Fruit fly (Drosophila melanogaster) whole organism, embryonic: ENCODE data around the gene CG6149.

Source experiments
- Bdp1 ChIP-seq: fragments of 200-800 bp; sonication (Bioruptor generic); optimal IDR thresholded peaks from 3 replicates; lab custom pipeline; 2016; ENCODE audit warnings: missing biosample characterization, missing genetic modification characterization
- Blimp-1 ChIP-seq: fragments of 200-800 bp; sonication (Bioruptor generic); optimal IDR thresholded peaks from 3 replicates; lab custom pipeline; 2018; ENCODE audit warnings: missing biosample characterization, missing genetic modification characterization, mild to moderate bottlenecking, moderate library complexity, missing genetic modification reagents
- CG10366 ChIP-seq: fragments of 200-800 bp; sonication (Bioruptor generic); IDR thresholded peaks from 2 replicates; pipeline ENCODE4 v1.3.6; 2022; ENCODE audit warnings: missing biosample characterization, missing genetic modification characterization
- CG10543 ChIP-seq: fragments of 200-800 bp; sonication (Bioruptor generic); optimal IDR thresholded peaks from 3 replicates; lab custom pipeline; 2017; ENCODE audit warnings: missing biosample characterization, mild to moderate bottlenecking, missing genetic modification characterization, moderate library complexity
- CG11093 ChIP-seq: fragments of 200-800 bp; sonication (Bioruptor generic); IDR thresholded peaks from 3 replicates; pipeline ENCODE4 v1.3.6; 2022; ENCODE audit warnings: missing biosample characterization, missing genetic modification characterization
- CG11456 ChIP-seq: fragments of 200-800 bp; sonication (Bioruptor generic); IDR thresholded peaks from 3 replicates; pipeline ENCODE4 v1.3.6; 2022; ENCODE audit warnings: missing biosample characterization, missing genetic modification characterization
- CG11504 ChIP-seq: fragments of 200-800 bp; sonication (Bioruptor generic); optimal IDR thresholded peaks from 3 replicates; lab custom pipeline; 2019; ENCODE audit warnings: missing biosample characterization, mild to moderate bottlenecking, missing genetic modification characterization, moderate library complexity
- CG11723 ChIP-seq: fragments of 200-800 bp; sonication (Bioruptor generic); optimal IDR thresholded peaks from 2 replicates; lab custom pipeline; 2017; ENCODE audit warnings: missing biosample characterization, mild to moderate bottlenecking, missing genetic modification characterization
- CG12391 ChIP-seq: fragments of 200-800 bp; sonication (Bioruptor generic); optimal IDR thresholded peaks from 3 replicates; lab custom pipeline; 2018; ENCODE audit warnings: missing biosample characterization, mild to moderate bottlenecking, missing genetic modification characterization, moderate library complexity
- CG14050 ChIP-seq: fragments of 200-800 bp; sonication (Bioruptor generic); IDR thresholded peaks from 3 replicates; pipeline ENCODE4 v1.3.6; 2022; ENCODE audit warnings: missing biosample characterization, missing genetic modification characterization
- CG14710 ChIP-seq: fragments of 200-800 bp; sonication (Bioruptor generic); optimal IDR thresholded peaks from 3 replicates; lab custom pipeline; 2019; ENCODE audit warnings: missing biosample characterization, mild to moderate bottlenecking, missing genetic modification characterization, moderate library complexity
- CG15601 ChIP-seq: fragments of 200-800 bp; sonication (Bioruptor generic); optimal IDR thresholded peaks from 3 replicates; lab custom pipeline; 2019; ENCODE audit warnings: missing biosample characterization, mild to moderate bottlenecking, missing genetic modification characterization, moderate library complexity
- CG17361 ChIP-seq: fragments of 200-800 bp; sonication (Bioruptor generic); IDR thresholded peaks from 3 replicates; pipeline ENCODE4 v1.3.6; 2022; ENCODE audit warnings: missing biosample characterization, missing genetic modification characterization
- CG17385 ChIP-seq: fragments of 200-800 bp; sonication (Bioruptor generic); optimal IDR thresholded peaks from 3 replicates; lab custom pipeline; 2018; ENCODE audit warnings: missing biosample characterization, mild to moderate bottlenecking, missing genetic modification characterization
- CG17568 ChIP-seq: fragments of 200-800 bp; sonication (Bioruptor generic); optimal IDR thresholded peaks from 2 replicates; lab custom pipeline; 2018; ENCODE audit warnings: missing biosample characterization, mild to moderate bottlenecking, missing genetic modification characterization, moderate library complexity
- CG18262 ChIP-seq: fragments of 200-800 bp; optimal IDR thresholded peaks from 3 replicates; lab custom pipeline; 2019; ENCODE audit warnings: missing biosample characterization, mild to moderate bottlenecking, missing genetic modification characterization, moderate library complexity
- CG32767 ChIP-seq: fragments of 200-800 bp; sonication (Bioruptor generic); IDR thresholded peaks from 2 replicates; pipeline ENCODE4 v1.3.6; 2022; ENCODE audit warnings: missing biosample characterization, missing genetic modification characterization
- CG3407 ChIP-seq: fragments of 200-800 bp; sonication (Bioruptor generic); optimal IDR thresholded peaks from 2 replicates; lab custom pipeline; 2018; ENCODE audit warnings: missing biosample characterization, mild to moderate bottlenecking, missing genetic modification characterization
- CG42726 ChIP-seq: fragments of 200-800 bp; sonication (Bioruptor generic); IDR thresholded peaks from 2 replicates; pipeline ENCODE4 v1.3.6; 2022; ENCODE audit warnings: missing biosample characterization, missing genetic modification characterization; ENCODE audit not compliant: partially characterized antibody
- CG4707 ChIP-seq: fragments of 200-800 bp; sonication (Bioruptor generic); optimal IDR thresholded peaks from 2 replicates; lab custom pipeline; 2018; ENCODE audit warnings: missing biosample characterization, mild to moderate bottlenecking, missing genetic modification characterization, moderate library complexity
- CG7372 ChIP-seq: fragments of 200-800 bp; sonication (Bioruptor generic); IDR thresholded peaks from 2 replicates; pipeline ENCODE4 v1.3.6; 2022; ENCODE audit warnings: missing biosample characterization, missing genetic modification characterization
- Dad ChIP-seq: fragments of 200-800 bp; sonication (Bioruptor generic); optimal IDR thresholded peaks from 3 replicates; lab custom pipeline; 2016; ENCODE audit warnings: missing biosample characterization, missing genetic modification characterization
- Dref ChIP-seq: fragments of 200-800 bp; sonication (Bioruptor generic); IDR thresholded peaks from 2 replicates; pipeline ENCODE4 v1.3.6; 2022; ENCODE audit warnings: missing biosample characterization, missing genetic modification characterization
- Eip74EF ChIP-seq, 2 experiments: fragments of 200-800 bp in 1 of 2; fragments of >200 bp in 1 of 2; sonication (Bioruptor generic) in 1 of 2; optimal IDR thresholded peaks; 2 replicates each; lab custom pipeline; 2017 to 2019; ENCODE audit warnings: missing biosample characterization in 2 of 2, missing genetic modification characterization in 2 of 2, mild to moderate bottlenecking in 1 of 2, moderate library complexity in 1 of 2
- HLHmδ ChIP-seq: fragments of 200-800 bp; sonication (Bioruptor generic); optimal IDR thresholded peaks from 2 replicates; lab custom pipeline; 2018; ENCODE audit warnings: missing biosample characterization, mild to moderate bottlenecking, missing genetic modification characterization, moderate library complexity
- MBD-R2 ChIP-seq: fragments of 200-800 bp; sonication (Bioruptor generic); IDR thresholded peaks from 2 replicates; pipeline ENCODE4 v1.3.6; 2022; ENCODE audit warnings: missing biosample characterization, missing genetic modification characterization
- NC2β ChIP-seq: fragments of 200-800 bp; sonication (Bioruptor generic); optimal IDR thresholded peaks from 2 replicates; lab custom pipeline; 2016; ENCODE audit warnings: missing biosample characterization, missing genetic modification characterization
- NK7.1 ChIP-seq: fragments of 200-800 bp; sonication (Bioruptor generic); optimal IDR thresholded peaks from 3 replicates; lab custom pipeline; 2016; ENCODE audit warnings: missing biosample characterization, missing genetic modification characterization
- Neu2 ChIP-seq: fragments of 200-800 bp; sonication (Bioruptor generic); optimal IDR thresholded peaks from 3 replicates; lab custom pipeline; 2016; ENCODE audit warnings: missing biosample characterization, missing genetic modification characterization, borderline replicate concordance
- Scr ChIP-seq: fragments of 200-800 bp; sonication (Bioruptor generic); IDR thresholded peaks from 2 replicates; pipeline ENCODE4 v1.3.6; 2022; ENCODE audit warnings: missing biosample characterization, missing genetic modification characterization; ENCODE audit not compliant: partially characterized antibody
- Ssrp ChIP-seq: fragments of 200-800 bp; sonication (Bioruptor generic); optimal IDR thresholded peaks from 2 replicates; lab custom pipeline; 2018; ENCODE audit warnings: missing biosample characterization, mild to moderate bottlenecking, missing genetic modification characterization, moderate library complexity
- Taf1 ChIP-seq: fragments of 200-800 bp; sonication (Bioruptor generic); IDR thresholded peaks from 2 replicates; pipeline ENCODE4 v1.3.6; 2022; ENCODE audit warnings: missing biosample characterization, missing genetic modification characterization
- ac ChIP-seq: fragments of 200-800 bp; sonication (Bioruptor generic); optimal IDR thresholded peaks from 3 replicates; lab custom pipeline; 2017; ENCODE audit warnings: missing biosample characterization, mild to moderate bottlenecking, missing genetic modification characterization
- chif ChIP-seq, 2 experiments: fragments of 200-800 bp; sonication (Bioruptor generic); optimal IDR thresholded peaks; 3 replicates each; lab custom pipeline; 2016; ENCODE audit warnings: missing biosample characterization in 2 of 2, missing genetic modification characterization in 2 of 2
- croc ChIP-seq: fragments of 200-800 bp; sonication (Bioruptor generic); conservative IDR thresholded peaks from 3 replicates; pipeline ENCODE4 v1.3.6; 2022; ENCODE audit warnings: missing biosample characterization, missing genetic modification characterization
- dimm ChIP-seq: fragments of 200-800 bp; sonication (Bioruptor generic); IDR thresholded peaks from 2 replicates; pipeline ENCODE4 v1.3.6; 2022; ENCODE audit warnings: missing biosample characterization, missing genetic modification characterization
- dmrt11E ChIP-seq: fragments of 200-800 bp; sonication (Bioruptor generic); optimal IDR thresholded peaks from 3 replicates; lab custom pipeline; 2018; ENCODE audit warnings: missing biosample characterization, mild to moderate bottlenecking, missing genetic modification characterization, moderate library complexity
- eve ChIP-seq, 2 experiments: fragments of >200 bp; optimal IDR thresholded peaks; 2 replicates each; lab custom pipeline; 2017; ENCODE audit warnings: missing biosample characterization in 2 of 2, missing genetic modification characterization in 2 of 2
- ind ChIP-seq: fragments of 200-800 bp; sonication (Bioruptor generic); optimal IDR thresholded peaks from 3 replicates; lab custom pipeline; 2016; ENCODE audit warnings: missing biosample characterization, missing genetic modification characterization
- kah ChIP-seq: fragments of 200-800 bp; sonication (Bioruptor generic); optimal IDR thresholded peaks from 2 replicates; lab custom pipeline; 2018; ENCODE audit warnings: missing biosample characterization, mild to moderate bottlenecking, missing genetic modification characterization
- kay ChIP-seq: fragments of 200-800 bp; sonication (Bioruptor generic); optimal IDR thresholded peaks from 2 replicates; lab custom pipeline; 2016; ENCODE audit warnings: missing biosample characterization, missing genetic modification characterization
- lov ChIP-seq, 2 experiments: fragments of 200-800 bp in 1 of 2; fragments of >200 bp in 1 of 2; sonication (Bioruptor generic) in 1 of 2; IDR thresholded peaks in 1 of 2; optimal IDR thresholded peaks in 1 of 2; 2 replicates in 1 of 2; 3 replicates in 1 of 2; pipeline versions ENCODE4 v1.3.6 to Lab custom; 2017 to 2022; ENCODE audit warnings: missing biosample characterization in 1 of 2, missing genetic modification characterization in 1 of 2
- pros ChIP-seq: fragments of 200-800 bp; sonication (Bioruptor generic); optimal IDR thresholded peaks from 3 replicates; lab custom pipeline; 2019; ENCODE audit warnings: missing biosample characterization, mild to moderate bottlenecking, missing genetic modification characterization, moderate library complexity
- ranshi ChIP-seq: fragments of 200-800 bp; sonication (Bioruptor generic); IDR thresholded peaks from 2 replicates; pipeline ENCODE4 v1.3.6; 2022; ENCODE audit warnings: missing biosample characterization, missing genetic modification characterization
- seq ChIP-seq: fragments of 200-800 bp; sonication (Bioruptor generic); IDR thresholded peaks from 2 replicates; pipeline ENCODE4 v1.3.6; 2022; ENCODE audit warnings: missing biosample characterization, missing genetic modification characterization
- sqz ChIP-seq: fragments of 200-800 bp; sonication (Bioruptor generic); optimal IDR thresholded peaks from 3 replicates; lab custom pipeline; 2018; ENCODE audit warnings: missing biosample characterization, mild to moderate bottlenecking, missing genetic modification characterization
- tgo ChIP-seq: fragments of 200-800 bp; sonication (Bioruptor generic); IDR thresholded peaks from 3 replicates; pipeline ENCODE4 v1.3.6; 2022; ENCODE audit warnings: missing biosample characterization, missing genetic modification characterization
- tin ChIP-seq: fragments of 200-800 bp; sonication (Bioruptor generic); optimal IDR thresholded peaks from 3 replicates; lab custom pipeline; 2016; ENCODE audit warnings: missing biosample characterization, missing genetic modification characterization
- tio ChIP-seq: fragments of 200-800 bp; sonication (Bioruptor generic); optimal IDR thresholded peaks from 2 replicates; lab custom pipeline; 2017; ENCODE audit warnings: missing biosample characterization, missing genetic modification characterization, inconsistent platforms
- vfl ChIP-seq: fragments of 200-800 bp; sonication (Bioruptor generic); optimal IDR thresholded peaks from 2 replicates; lab custom pipeline; 2016; ENCODE audit warnings: missing biosample characterization, missing genetic modification characterization

Gene CG6149

DNA sequence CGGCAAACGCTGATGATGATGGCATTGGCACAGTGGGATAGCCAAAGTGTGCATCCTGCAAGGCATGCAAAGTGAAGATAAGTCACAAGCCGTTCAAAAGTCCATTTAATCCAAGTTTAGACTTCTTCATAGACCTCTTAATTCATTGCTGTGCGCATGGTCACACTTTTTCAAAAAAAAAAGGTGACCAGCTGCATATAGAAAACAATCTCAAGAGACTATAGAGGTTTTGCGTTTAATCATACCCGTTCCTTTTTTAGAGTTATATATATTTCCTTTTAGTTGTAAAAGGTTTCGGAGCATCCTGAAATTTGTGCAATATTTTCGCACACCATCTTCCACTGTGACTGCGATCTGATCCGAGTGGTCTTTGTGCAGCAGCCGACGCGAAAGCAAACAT is 20.8 kb downstream of the CG6149 start (continued):
- peak; percentile 27 for TF ChIP-seq Ssrp (tag; lab: Kevin White, UChicago)
- TF ChIP-seq CG11093 (GFP tag; lab: Robert Waterston, UW) = no peak
- no peak for TF ChIP-seq HLHmδ (GFP tag; lab: Kevin White, UChicago)
- TF ChIP-seq CG14050 (GFP tag; lab: Robert Waterston, UW) = no peak
- TF ChIP-seq croc = no peak
- TF ChIP-seq NC2β (GFP tag; lab: Kevin White, UChicago) = no peak
- no peak for TF ChIP-seq ind (GFP tag; lab: Kevin White, UChicago)
- TF ChIP-seq CG3407 = no peak
- TF ChIP-seq CG42726 (GFP tag; lab: Robert Waterston, UW) = no peak
- peak; percentile 37 for TF ChIP-seq sqz (GFP tag; lab: Kevin White, UChicago)
- TF ChIP-seq CG7372 (GFP tag; lab: Robert Waterston, UW) = no peak
- no peak for TF ChIP-seq CG17568 (GFP tag; lab: Kevin White, UChicago)
- TF ChIP-seq MBD-R2 = no peak
- TF ChIP-seq ranshi = no peak
- TF ChIP-seq Eip74EF (GFP tag; optimal IDR thresholded peaks at IDR 0.05; lab: Kevin White, UChicago) = no peak
- TF ChIP-seq chif (GFP tag; optimal IDR thresholded peaks at IDR 0.05; lab: Kevin White, UChicago) = peak in 1 of 2 experiments; percentile 44
- TF ChIP-seq pros (GFP tag; lab: Kevin White, UChicago) = no peak
- no peak; the same call in 1 of the 2 replicates for TF ChIP-seq seq (GFP tag; lab: Robert Waterston, UW)
- TF ChIP-seq Taf1 = no peak
- no peak for TF ChIP-seq Bdp1 (GFP tag; lab: Kevin White, UChicago)
- TF ChIP-seq NK7.1 (GFP tag; lab: Kevin White, UChicago) = no peak
- no peak for TF ChIP-seq Scr (GFP tag; lab: Robert Waterston, UW)
- peak; percentile 86 for TF ChIP-seq CG4707 (GFP tag; lab: Kevin White, UChicago)
- TF ChIP-seq CG17385 (GFP tag; lab: Kevin White, UChicago) = no peak
- peak; percentile 44 for TF ChIP-seq CG18262 (tag; lab: Kevin White, UChicago)
- TF ChIP-seq Neu2 (GFP tag; lab: Kevin White, UChicago) = no peak
- TF ChIP-seq CG32767 (GFP tag; lab: Robert Waterston, UW) = no peak
- no peak for TF ChIP-seq Blimp-1 (GFP tag; lab: Kevin White, UChicago)
- TF ChIP-seq CG11723 (GFP tag; lab: Kevin White, UChicago) = no peak
- TF ChIP-seq kah (GFP tag; lab: Kevin White, UChicago) = no peak

DNA sequence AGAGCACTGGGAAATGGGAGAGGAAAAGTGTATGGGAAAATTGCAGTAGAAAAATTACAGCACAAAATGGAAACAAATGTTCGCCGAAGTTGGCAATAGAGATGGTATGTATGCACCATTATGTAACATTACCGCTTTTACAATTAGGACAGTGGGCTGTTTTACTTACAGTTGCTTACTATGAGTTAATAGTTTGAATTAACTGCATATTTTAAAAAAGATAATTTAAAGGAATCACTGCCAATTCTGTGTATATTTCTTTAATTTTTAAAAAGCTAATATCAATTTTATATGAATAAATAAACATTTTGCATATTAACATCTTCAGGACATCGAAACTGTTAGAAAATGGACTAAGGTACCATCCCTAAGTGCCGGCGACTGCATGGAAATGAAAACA is 21.6 kb downstream of the CG6149 start:
- TF ChIP-seq CG10366 (GFP tag; lab: Robert Waterston, UW) (no peak), dmrt11E (peak; percentile 62), CG17361 (GFP tag; lab: Robert Waterston, UW) (peak; percentile 9; the same call in 1 of the 3 replicates), kay (GFP tag; lab: Kevin White, UChicago) (no peak), CG12391 (peak; percentile 23), Dad (GFP tag; lab: Kevin White, UChicago) (no peak), CG11504 (tag; lab: Kevin White, UChicago) (peak; percentile 20), tgo (no peak), Ssrp (tag; lab: Kevin White, UChicago) (peak; percentile 35), dimm (GFP tag; lab: Robert Waterston, UW) (no peak), eve (GFP tag; optimal IDR thresholded peaks at IDR 0.05; lab: Kevin White, UChicago) (peak in 1 of 2 experiments; percentile 35), CG11456 (GFP tag; lab: Robert Waterston, UW) (no peak), tio (GFP tag; lab: Kevin White, UChicago) (no peak), CG14710 (tag; lab: Kevin White, UChicago) (peak; percentile 24), CG10543 (GFP tag; lab: Kevin White, UChicago) (no peak), tin (no peak), CG15601 (tag; lab: Kevin White, UChicago) (no peak), NC2β (GFP tag; lab: Kevin White, UChicago) (no peak), lov (optimal IDR thresholded peaks at IDR 0.05; lab: Kevin White, UChicago) (no peak), lov (GFP tag; IDR thresholded peaks at IDR 0.05; lab: Robert Waterston, UW) (no peak), vfl (GFP tag; lab: Kevin White, UChicago) (no peak), ac (GFP tag; lab: Kevin White, UChicago) (no peak), Dref (GFP tag; lab: Robert Waterston, UW) (no peak)
